Worm (Caenorhabditis elegans) whole organism, L4/young adult: ENCODE measurements around the gene suex-2.

ENCODE experiments used
- W03F9.2 ChIP-seq: fragments of 150-350 bp; optimal IDR thresholded peaks from 2 replicates; lab custom pipeline; 2014; ENCODE audit warnings: missing biosample characterization, missing genetic modification characterization
- him-1 ChIP-seq: sonication (generic microtip); optimal IDR thresholded peaks from 2 replicates; lab custom pipeline; 2016; ENCODE audit warnings: missing genotype, missing genetic modification reagents, missing genetic modification characterization, missing compliant biosample characterization

- no peak for TF ChIP-seq him-1 (tag; lab: Kevin White, UChicago)
- TF ChIP-seq W03F9.2 (tag; lab: Kevin White, UChicago) = no peak
Observed at ce11 chrIV:8979062-8979612, 11.0 kb downstream of the suex-2 start.
